Fruit fly (Drosophila melanogaster): ENCODE measurements around the gene mrt.

mrt gene

dm6 chr3R:27273118-27274062, 9.1 kb downstream of the mrt start, which contains the start of gene CG5934 (continued):
- TF ChIP-seq Stat92E (GFP tag; optimal IDR thresholded peaks at IDR 0.05), result no peak
- peak; percentile 8 for TF ChIP-seq NC2α (GFP tag; optimal IDR thresholded peaks at IDR 0.05)
- peak; percentile 39 for TF ChIP-seq shn (GFP tag; optimal IDR thresholded peaks at IDR 0.05)
- no peak for TF ChIP-seq h (optimal IDR thresholded peaks at IDR 0.05)
- TF ChIP-seq CG2129 (GFP tag; IDR thresholded peaks at IDR 0.05; ENCODE audit: partially characterized antibody), result no peak
- TF ChIP-seq esg (GFP tag; conservative IDR thresholded peaks at IDR 0.05), result no peak
- no peak for TF ChIP-seq Dll (GFP tag; IDR thresholded peaks at IDR 0.05; ENCODE audit: partially characterized antibody)
- TF ChIP-seq CG10267 (tag; optimal IDR thresholded peaks at IDR 0.05), result peak; percentile 93
- no peak for TF ChIP-seq run (tag; optimal IDR thresholded peaks at IDR 0.05)
- TF ChIP-seq pnt (GFP tag; optimal IDR thresholded peaks at IDR 0.05), result no peak
- no peak for TF ChIP-seq CG33557 (GFP tag; optimal IDR thresholded peaks at IDR 0.05)
- TF ChIP-seq Side (GFP tag; optimal IDR thresholded peaks at IDR 0.05), result peak; percentile 26
- TF ChIP-seq CG11085 (GFP tag; IDR thresholded peaks at IDR 0.05), result peak; percentile 14; the same call in 1 of the 2 replicates
- peak; percentile 40 for TF ChIP-seq CHES-1-like (GFP tag; optimal IDR thresholded peaks at IDR 0.05)
- peak; percentile 74 for TF ChIP-seq CG13624 (GFP tag; optimal IDR thresholded peaks at IDR 0.05)
- TF ChIP-seq Xrp1 (GFP tag; IDR thresholded peaks at IDR 0.05), result no peak
- TF ChIP-seq CG13123 (GFP tag; optimal IDR thresholded peaks at IDR 0.05), result no peak
- TF ChIP-seq Lhr (GFP tag; optimal IDR thresholded peaks at IDR 0.05), result peak; percentile 37
- TF ChIP-seq CG12769 (tag; optimal IDR thresholded peaks at IDR 0.05), result peak; percentile 17
- no peak for TF ChIP-seq CG4328 (GFP tag; optimal IDR thresholded peaks at IDR 0.05)
- TF ChIP-seq Bdp1 (GFP tag; optimal IDR thresholded peaks at IDR 0.05), result no peak
- no peak for TF ChIP-seq Trl (optimal IDR thresholded peaks at IDR 0.05)
- TF ChIP-seq Trl (GFP tag; optimal IDR thresholded peaks at IDR 0.05), result peak; percentile 61
- TF ChIP-seq CG12236 (GFP tag; optimal IDR thresholded peaks at IDR 0.05), result no peak
- TF ChIP-seq CG17829 (tag; optimal IDR thresholded peaks at IDR 0.05), result no peak
- TF ChIP-seq toy (GFP tag; IDR thresholded peaks at IDR 0.05), result no peak
- peak; percentile 7 for TF ChIP-seq CG3407 (GFP tag; optimal IDR thresholded peaks at IDR 0.05)
- TF ChIP-seq ara (GFP tag; IDR thresholded peaks at IDR 0.05), result no peak
- TF ChIP-seq CG31388 (GFP tag; optimal IDR thresholded peaks at IDR 0.05), result no peak
- no peak for TF ChIP-seq sim (GFP tag; IDR thresholded peaks at IDR 0.05)
- 0 out of 3 replicates have a peak, but pooled peaks have one; percentile 41 for TF ChIP-seq HLH4C (GFP tag; IDR thresholded peaks at IDR 0.05; ENCODE audit: partially characterized antibody)
- peak; percentile 70 for TF ChIP-seq MESR4 (GFP tag; optimal IDR thresholded peaks at IDR 0.05)
- TF ChIP-seq HHEX (GFP tag; optimal IDR thresholded peaks at IDR 0.05), result no peak
- no peak for TF ChIP-seq Sry-β (GFP tag; optimal IDR thresholded peaks at IDR 0.05)
- TF ChIP-seq Hmx (GFP tag; optimal IDR thresholded peaks at IDR 0.05), result no peak
- TF ChIP-seq TFAM (GFP tag; optimal IDR thresholded peaks at IDR 0.05), result no peak
- no peak; the same call in 3 of the 4 replicates for TF ChIP-seq Gug (GFP tag; IDR thresholded peaks at IDR 0.05)
- no peak for TF ChIP-seq CG11560 (tag; IDR thresholded peaks at IDR 0.05)
- no peak for TF ChIP-seq Usf (GFP tag; optimal IDR thresholded peaks at IDR 0.05)
- TF ChIP-seq CG7963 (GFP tag; IDR thresholded peaks at IDR 0.05; ENCODE audit: partially characterized antibody), result no peak
- no peak for TF ChIP-seq hth (optimal IDR thresholded peaks at IDR 0.05)
- TF ChIP-seq Antp (GFP tag; optimal IDR thresholded peaks at IDR 0.05), result peak; percentile 61
- no peak for TF ChIP-seq fd3F (GFP tag; optimal IDR thresholded peaks at IDR 0.05)
- no peak for TF ChIP-seq CG10462 (GFP tag; optimal IDR thresholded peaks at IDR 0.05)
- no peak for TF ChIP-seq usp (GFP tag; optimal IDR thresholded peaks at IDR 0.05)
- TF ChIP-seq fd102C (GFP tag; optimal IDR thresholded peaks at IDR 0.05), result no peak
- TF ChIP-seq CG6654 (GFP tag; optimal IDR thresholded peaks at IDR 0.05), result no peak
- no peak for TF ChIP-seq Poxn (GFP tag; IDR thresholded peaks at IDR 0.05)
- TF ChIP-seq stwl (tag; optimal IDR thresholded peaks at IDR 0.05), result peak; percentile 75
- TF ChIP-seq Six4 (GFP tag; optimal IDR thresholded peaks at IDR 0.05), result no peak
